Fruit fly (Drosophila melanogaster) whole organism, larva: ENCODE measurements around the gene PIG-S.

Experiments used
- noc ChIP-seq: fragments of 200-800 bp; sonication (Bioruptor generic); optimal IDR thresholded peaks from 3 replicates; lab custom pipeline; 2019; ENCODE audit warnings: missing biosample characterization, mild to moderate bottlenecking, missing genetic modification characterization, moderate library complexity

Gene PIG-S

dm6 chr3R:24917814-24918636 lies at the start of gene PIG-S, which contains the start of the genes sud1 and CG11168:
PIG-S (minus strand) TSS chr3R:24917864.
sud1 (minus strand) TSS chr3R:24917864.
CG11168 (plus strand) TSS chr3R:24918106.
- TF ChIP-seq noc: peak; percentile 50

DNA sequence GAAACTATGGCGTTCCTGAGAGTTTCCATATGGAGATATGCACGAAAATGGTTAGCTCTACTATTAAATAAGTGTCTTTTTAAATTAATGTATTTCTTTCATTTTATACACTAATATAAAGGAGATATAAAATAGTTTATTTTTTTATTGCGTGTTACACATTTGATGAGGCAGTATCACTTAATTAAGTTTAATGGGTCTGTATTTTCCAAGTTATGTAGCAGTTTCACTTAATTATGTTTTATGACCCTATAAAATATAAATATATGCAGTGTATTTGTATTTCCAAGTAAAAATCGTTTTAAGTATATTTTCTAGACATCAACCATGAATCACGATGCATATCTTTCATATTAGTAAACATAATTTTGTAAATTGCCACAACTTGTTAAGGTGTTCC lies 48.9 kb upstream of the PIG-S start:
- no peak for TF ChIP-seq noc

DNA sequence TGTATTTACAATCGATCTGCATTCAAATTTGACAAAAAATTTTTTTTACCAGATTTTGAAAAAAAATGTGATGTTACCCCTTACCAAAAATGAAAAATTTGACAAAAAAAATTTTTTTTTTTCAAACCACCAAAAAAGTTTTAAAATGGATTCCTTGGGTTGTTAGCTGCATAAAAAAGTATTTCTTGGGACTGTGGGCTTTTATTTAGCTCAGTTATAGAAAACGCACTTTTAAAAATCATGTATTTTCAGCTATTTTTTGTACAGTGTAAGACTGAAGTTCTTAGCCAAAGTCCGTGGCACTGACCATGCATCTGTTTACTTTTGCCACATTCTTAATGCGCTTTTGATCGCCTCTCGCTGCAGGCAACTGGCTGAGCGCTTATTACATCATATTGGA lies 47.7 kb upstream of the PIG-S start:
- TF ChIP-seq noc: no peak

- peak; percentile 87 for TF ChIP-seq noc
These were observed 44.8 kb upstream of the PIG-S start for dm6 chr3R:24962470-24962869.

DNA sequence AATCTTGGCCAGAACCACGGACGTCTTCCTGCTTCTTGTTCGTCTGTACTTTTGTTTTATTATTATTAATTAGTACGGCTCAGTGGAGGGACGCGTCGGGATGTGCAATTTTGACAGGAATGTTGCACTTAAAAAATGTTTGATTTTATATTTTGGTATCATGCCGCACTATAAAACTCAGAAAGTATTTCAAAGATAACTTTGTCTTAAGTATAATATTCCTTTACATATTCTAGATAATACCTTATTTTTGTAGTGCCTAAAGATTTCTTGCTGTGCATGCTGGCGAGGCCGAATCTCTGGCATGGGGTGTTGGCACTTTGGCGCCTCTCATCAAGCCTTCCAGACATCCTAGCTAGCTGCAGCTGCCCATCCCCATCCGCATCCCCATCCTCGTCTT lies 35.5 kb upstream of the PIG-S start:
- no peak for TF ChIP-seq noc

DNA sequence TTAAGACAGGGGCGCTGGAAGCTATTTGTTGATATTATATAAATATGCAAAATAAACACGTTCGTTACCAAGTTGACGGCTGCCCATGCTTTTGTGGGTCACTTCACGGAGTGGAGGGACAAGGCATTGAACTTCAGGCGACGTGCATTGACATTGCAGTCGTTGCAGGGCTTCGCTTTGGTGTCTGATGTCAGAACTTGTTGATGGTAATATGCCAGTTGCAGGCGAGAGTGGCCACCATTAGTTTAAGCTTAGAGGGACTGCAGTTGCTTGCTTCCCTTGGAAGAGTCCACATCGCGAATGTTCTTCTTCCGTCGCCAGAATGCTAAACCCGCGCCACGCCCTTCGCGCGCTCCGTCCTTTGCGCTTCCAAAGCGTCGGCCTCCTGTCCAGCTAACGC lies 29.7 kb upstream of the PIG-S start, which contains the start of gene mah:
TSS of gene mah (plus strand) at position 301 of the 400 bp plus-strand sequence.
- no peak for TF ChIP-seq noc

dm6 chr3R:24944920-24945853 lies 27.5 kb upstream of the PIG-S start, which contains the start of the genes ssh and Nmnat:
ssh (minus strand) TSS chr3R:24944956.
Nmnat (plus strand) TSS chr3R:24945237.
- TF ChIP-seq noc: peak; percentile 59

DNA sequence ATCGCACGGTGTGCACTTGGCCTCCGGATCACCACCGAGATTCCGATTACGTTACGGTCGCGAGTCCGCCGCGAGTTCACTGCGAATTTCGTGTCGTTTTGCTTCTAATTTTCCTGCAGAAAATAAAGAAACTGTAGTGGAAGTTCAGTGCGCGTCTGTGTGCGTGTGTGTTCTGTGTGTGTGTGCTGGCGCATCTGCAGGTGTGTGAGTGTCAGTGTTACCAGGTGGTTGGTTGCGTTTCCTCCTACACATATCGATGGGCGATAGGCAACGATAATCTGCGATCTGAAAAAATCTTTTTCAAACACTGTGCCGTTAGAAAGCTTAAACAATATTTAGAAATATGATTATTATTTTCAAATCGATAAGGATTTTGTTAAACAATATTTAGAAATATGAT lies 20.4 kb upstream of the PIG-S start, which contains the start of gene Osbp:
TSS of gene Osbp (minus strand) at position 174 of the 400 bp plus-strand sequence.
- TF ChIP-seq noc: peak; percentile 2

DNA sequence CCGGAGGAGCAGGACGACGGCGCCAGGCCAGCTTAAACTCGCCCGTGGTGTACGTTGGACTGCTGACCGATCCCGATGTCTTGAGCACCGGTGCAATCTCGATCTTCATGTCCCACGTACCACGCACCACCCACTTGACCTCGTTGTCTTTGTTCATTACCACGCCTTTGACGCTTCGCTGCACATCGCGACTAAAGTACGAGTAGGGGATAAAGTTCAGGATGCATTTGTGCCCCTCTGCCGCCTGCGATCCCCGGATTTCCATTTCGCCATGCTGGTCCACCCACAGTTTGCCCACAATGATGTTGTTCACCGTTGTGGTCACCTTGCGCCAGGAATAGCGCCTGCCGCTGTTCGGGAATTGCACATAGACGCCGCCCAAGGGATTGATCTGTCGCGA lies 18.1 kb upstream of the PIG-S start:
- TF ChIP-seq noc: no peak

DNA sequence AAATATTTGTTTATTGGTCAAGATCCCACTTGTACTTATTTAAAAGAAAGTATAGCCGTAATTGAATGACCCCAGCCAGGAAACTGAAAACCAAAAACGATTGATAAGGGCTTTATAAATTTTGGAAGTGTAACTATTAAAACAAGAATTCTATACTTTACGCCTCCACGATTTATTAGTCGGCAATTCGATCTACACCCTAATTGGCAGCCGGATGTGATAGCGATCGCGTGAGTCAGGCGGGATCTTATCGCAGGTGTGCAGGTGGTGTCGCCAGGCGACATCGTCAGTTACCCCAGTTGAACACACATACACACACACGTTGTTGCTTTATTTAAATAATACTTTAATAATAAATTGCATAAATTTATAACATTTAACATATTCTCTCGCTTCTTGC lies 16.9 kb upstream of the PIG-S start:
- peak; percentile 14 for TF ChIP-seq noc

- TF ChIP-seq noc: no peak
These were observed 14.2 kb upstream of the PIG-S start, which contains the start of gene CG11771 for dm6 chr3R:24931856-24932255. CG11771 (plus strand) TSS chr3R:24932010.

- no peak for TF ChIP-seq noc
These were observed 9.2 kb upstream of the PIG-S start for dm6 chr3R:24926752-24927320.

- TF ChIP-seq noc: no peak
These were observed 7.3 kb upstream of the PIG-S start, which contains the start of gene Trf4-2 for dm6 chr3R:24924916-24925315. Trf4-2 (plus strand) TSS chr3R:24925216.

DNA sequence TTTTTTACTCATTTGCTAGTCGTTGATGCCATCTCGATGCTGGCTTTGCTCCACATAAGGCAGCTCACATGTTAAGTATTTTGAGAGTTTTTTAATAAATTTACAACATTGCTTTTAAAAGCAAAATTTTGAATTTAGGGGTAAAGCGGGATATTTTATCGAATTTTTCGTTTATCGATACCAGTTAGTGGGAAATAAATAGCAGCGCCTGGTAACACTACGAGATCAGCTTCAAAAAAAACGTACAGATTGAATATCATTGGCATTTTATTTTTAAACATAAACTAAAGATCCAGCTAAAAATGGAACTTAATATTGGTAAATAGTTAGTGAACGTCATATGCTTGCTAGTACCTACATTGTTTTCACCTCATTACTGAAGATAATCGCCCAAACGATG lies 4.6 kb upstream of the PIG-S start, which contains the start of gene Mink:
TSS of gene Mink (plus strand) at position 204 of the 400 bp plus-strand sequence.
- no peak for TF ChIP-seq noc

DNA sequence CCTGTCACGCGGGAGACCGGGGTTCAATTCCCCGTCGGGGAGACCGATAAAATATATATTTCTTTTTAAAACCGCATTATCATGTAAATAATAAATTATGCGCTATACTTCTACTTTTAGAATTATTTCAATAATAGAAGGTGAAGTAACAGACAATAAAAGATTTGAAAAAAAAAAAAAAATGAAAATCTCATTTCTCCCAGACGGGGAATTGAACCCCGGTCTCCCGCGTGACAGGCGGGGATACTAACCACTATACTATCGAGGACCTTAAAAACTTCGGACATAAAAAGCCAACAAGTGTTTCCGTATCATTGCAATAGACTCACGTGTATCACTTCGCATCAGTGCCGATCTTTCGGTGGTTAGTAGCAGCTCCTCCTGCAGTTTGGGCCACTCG lies 2.8 kb downstream of the PIG-S start:
- no peak for TF ChIP-seq noc

DNA sequence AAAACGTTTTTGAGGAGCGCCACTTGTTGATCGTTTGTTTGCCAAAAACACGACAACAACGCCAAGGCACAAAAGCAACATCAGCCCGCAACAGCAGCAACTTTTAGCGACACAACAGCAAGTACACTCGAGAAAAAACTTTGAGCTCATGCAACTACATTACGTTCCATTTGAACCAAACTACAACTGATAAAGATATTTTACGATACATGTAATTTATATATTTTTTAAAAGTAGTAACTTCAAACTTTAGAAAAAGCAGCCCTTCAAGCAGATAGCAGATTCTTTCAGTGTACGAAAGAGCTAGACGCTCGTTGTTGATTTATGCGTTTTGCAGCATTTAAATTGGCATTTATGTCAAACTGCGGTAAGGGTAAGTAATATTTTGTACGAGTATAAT lies 7.6 kb downstream of the PIG-S start:
- TF ChIP-seq noc: no peak
